Fruit fly (Drosophila melanogaster): ENCODE measurements around the gene Ndf.

Ndf gene

dm6 chr2L:9956993-9957652 is 46.5 kb upstream of the Ndf start, which contains the start of the genes CG4658 and CG5846 (continued):
- TF ChIP-seq CG16779 (GFP tag; IDR thresholded peaks at IDR 0.05), result no peak
- TF ChIP-seq Dek (tag; optimal IDR thresholded peaks at IDR 0.05), result peak; percentile 93
- TF ChIP-seq MTF-1 (GFP tag; optimal IDR thresholded peaks at IDR 0.05; ENCODE audit: borderline replicate concordance), result peak; percentile 77
- peak; percentile 78 for TF ChIP-seq CG11560 (tag; IDR thresholded peaks at IDR 0.05)
- TF ChIP-seq sc (optimal IDR thresholded peaks at IDR 0.05), result no peak
- TF ChIP-seq sc (GFP tag; optimal IDR thresholded peaks at IDR 0.05), result peak; percentile 82
- peak; percentile 94 for TF ChIP-seq sob (GFP tag; IDR thresholded peaks at IDR 0.05)
- peak; percentile 70 for TF ChIP-seq CG34376 (GFP tag; optimal IDR thresholded peaks at IDR 0.05)
- TF ChIP-seq zen2 (GFP tag; IDR thresholded peaks at IDR 0.05; ENCODE audit: partially characterized antibody), result no peak
- TF ChIP-seq CG16813 (GFP tag; IDR thresholded peaks at IDR 0.05; ENCODE audit: partially characterized antibody), result no peak
- peak; percentile 94 for TF ChIP-seq Six4 (GFP tag; optimal IDR thresholded peaks at IDR 0.05)
- TF ChIP-seq luna (GFP tag; optimal IDR thresholded peaks at IDR 0.05), result no peak
- peak; percentile 89 for TF ChIP-seq CG10147 (GFP tag; optimal IDR thresholded peaks at IDR 0.05)
- TF ChIP-seq CG10431 (GFP tag; optimal IDR thresholded peaks at IDR 0.05), result peak; percentile 77
- TF ChIP-seq ranshi (GFP tag; IDR thresholded peaks at IDR 0.05), result peak; percentile 96
- TF ChIP-seq CG18619 (GFP tag; optimal IDR thresholded peaks at IDR 0.05), result peak; percentile 87
- TF ChIP-seq CG32772 (GFP tag; IDR thresholded peaks at IDR 0.05), result peak; percentile 97
- TF ChIP-seq dimm (GFP tag; IDR thresholded peaks at IDR 0.05), result peak; percentile 76
- TF ChIP-seq Hr78 (GFP tag; optimal IDR thresholded peaks at IDR 0.05), result peak in 1 of 2 experiments; percentile 79
- TF ChIP-seq sqz (GFP tag; optimal IDR thresholded peaks at IDR 0.05), result peak; percentile 79
- TF ChIP-seq CG30431 (GFP tag; optimal IDR thresholded peaks at IDR 0.05), result peak; percentile 73
- peak; percentile 83 for TF ChIP-seq Vsx1 (GFP tag; optimal IDR thresholded peaks at IDR 0.05)
- peak; percentile 19 for TF ChIP-seq BEAF-32 (GFP tag; optimal IDR thresholded peaks at IDR 0.05)
- no peak for TF ChIP-seq Bgb (GFP tag; IDR thresholded peaks at IDR 0.05; ENCODE audit: partially characterized antibody)
- TF ChIP-seq CG10274 (GFP tag; optimal IDR thresholded peaks at IDR 0.05), result peak; percentile 44
- TF ChIP-seq CG30020 (tag; optimal IDR thresholded peaks at IDR 0.05), result peak; percentile 78
- peak; percentile 79 for TF ChIP-seq Deaf1 (tag; optimal IDR thresholded peaks at IDR 0.05)
- peak; percentile 80 for TF ChIP-seq CG8944 (GFP tag; optimal IDR thresholded peaks at IDR 0.05)
- TF ChIP-seq CG15479 (GFP tag; optimal IDR thresholded peaks at IDR 0.05), result no peak
- peak; percentile 45 for TF ChIP-seq tx (GFP tag; optimal IDR thresholded peaks at IDR 0.05)
- TF ChIP-seq GATAe (GFP tag; conservative IDR thresholded peaks at IDR 0.05), result peak; percentile 81
- TF ChIP-seq HmgD (GFP tag; optimal IDR thresholded peaks at IDR 0.05), result peak; percentile 23
- peak; percentile 26 for TF ChIP-seq crc (GFP tag; optimal IDR thresholded peaks at IDR 0.05)
- peak; percentile 17 for TF ChIP-seq Dad (GFP tag; optimal IDR thresholded peaks at IDR 0.05)
- peak; percentile 30 for TF ChIP-seq emc (GFP tag; optimal IDR thresholded peaks at IDR 0.05)
- peak; percentile 71 for TF ChIP-seq CG1603 (tag; optimal IDR thresholded peaks at IDR 0.05)
- TF ChIP-seq CG5180 (GFP tag; optimal IDR thresholded peaks at IDR 0.05), result no peak
- TF ChIP-seq nau (GFP tag; optimal IDR thresholded peaks at IDR 0.05), result no peak
- TF ChIP-seq CG18011 (GFP tag; optimal IDR thresholded peaks at IDR 0.05), result peak; percentile 82
- TF ChIP-seq CTCF (GFP tag; optimal IDR thresholded peaks at IDR 0.05), result peak; percentile 33
- TF ChIP-seq salm (tag; optimal IDR thresholded peaks at IDR 0.05), result peak; percentile 91
- TF ChIP-seq Atf3 (GFP tag; optimal IDR thresholded peaks at IDR 0.05), result peak; percentile 68
- TF ChIP-seq tap (tag; optimal IDR thresholded peaks at IDR 0.05), result peak; percentile 92
- TF ChIP-seq CG10209 (GFP tag; optimal IDR thresholded peaks at IDR 0.05), result peak; percentile 94
- TF ChIP-seq Nf-YA (GFP tag; IDR thresholded peaks at IDR 0.05), result peak; percentile 88
- peak in 1 of 2 experiments; percentile 39 for TF ChIP-seq insv (GFP tag; optimal IDR thresholded peaks at IDR 0.05)
- TF ChIP-seq C15 (GFP tag; IDR thresholded peaks at IDR 0.05), result peak; percentile 78; the same call in 2 of the 3 replicates
- peak; percentile 94 for TF ChIP-seq CG3726 (GFP tag; IDR thresholded peaks at IDR 0.05)
